Worm (Caenorhabditis elegans): Measurements from ENCODE around the gene xpd-1.

ce11 chrIII:315160-315559, 50.3 kb downstream of the xpd-1 start, which contains the start of gene Y50D7A.10:
- no peak for TF ChIP-seq F13C5.2 (tag; optimal IDR thresholded peaks at IDR 0.05)
- no peak for TF ChIP-seq B0310.2 (tag; optimal IDR thresholded peaks at IDR 0.05)
- TF ChIP-seq sea-1 (GFP tag; conservative IDR thresholded peaks at IDR 0.05), result no peak
- no peak for TF ChIP-seq ama-1 (optimal IDR thresholded peaks at IDR 0.05)
- TF ChIP-seq pes-1 (GFP tag; IDR thresholded peaks at IDR 0.05), result no peak
- TF ChIP-seq aly-1 (tag; optimal IDR thresholded peaks at IDR 0.05), result no peak
- TF ChIP-seq ets-7 (tag; optimal IDR thresholded peaks at IDR 0.05), result no peak

Data from whole organism, early embryonic.